Worm (Caenorhabditis elegans): ENCODE data around the gene zfp-2.

zfp-2 gene

DNA sequence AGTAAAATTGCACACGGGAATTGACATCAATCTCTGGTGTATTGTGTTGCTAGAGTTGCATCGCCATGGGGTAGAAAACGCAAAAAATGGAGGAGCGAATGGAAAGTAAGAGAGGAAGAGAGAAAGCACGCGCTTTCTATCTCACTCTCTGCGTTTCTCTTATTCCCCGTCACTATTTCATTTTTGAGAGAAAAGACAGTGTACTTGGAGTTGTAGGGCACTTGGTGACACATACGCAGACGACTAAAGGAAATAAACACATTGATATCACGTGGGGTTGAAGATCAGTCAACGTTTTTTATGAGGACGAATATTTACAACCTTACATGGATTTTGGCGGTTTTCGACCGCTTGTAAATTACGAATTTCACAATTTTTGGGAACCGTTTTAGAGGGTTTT lies 46.0 kb downstream of the zfp-2 start (continued):
- TF ChIP-seq tbx-2 (tag; optimal IDR thresholded peaks at IDR 0.05) (peak; percentile 55), hlh-15 (tag; optimal IDR thresholded peaks at IDR 0.05) (no peak), K02D7.2 (tag; optimal IDR thresholded peaks at IDR 0.05) (no peak), ets-4 (tag; optimal IDR thresholded peaks at IDR 0.05) (no peak), unc-42 (tag; optimal IDR thresholded peaks at IDR 0.05) (peak; percentile 33), C08G9.2 (tag; optimal IDR thresholded peaks at IDR 0.05) (no peak), ama-1 (optimal IDR thresholded peaks at IDR 0.05) (no peak), syd-9 (tag; optimal IDR thresholded peaks at IDR 0.05) (no peak), ceh-24 (tag; optimal IDR thresholded peaks at IDR 0.05) (no peak), hlh-13 (GFP tag; optimal IDR thresholded peaks at IDR 0.05) (no peak), madf-2 (tag; optimal IDR thresholded peaks at IDR 0.05) (no peak), hlh-8 (tag; optimal IDR thresholded peaks at IDR 0.05) (no peak), ceh-2 (tag; optimal IDR thresholded peaks at IDR 0.05) (no peak), ceh-45 (GFP tag; IDR thresholded peaks at IDR 0.05) (no peak), pax-1 (tag; optimal IDR thresholded peaks at IDR 0.05) (peak; percentile 32), lim-6 (tag; optimal IDR thresholded peaks at IDR 0.05) (no peak), ceh-14 (tag; optimal IDR thresholded peaks at IDR 0.05) (no peak), hlh-6 (tag; optimal IDR thresholded peaks at IDR 0.05) (no peak), tbx-7 (tag; optimal IDR thresholded peaks at IDR 0.05) (no peak), ceh-18 (tag; optimal IDR thresholded peaks at IDR 0.05) (peak; percentile 84), F13H6.1 (tag; optimal IDR thresholded peaks at IDR 0.05) (peak; percentile 62), C38D4.7 (GFP tag; optimal IDR thresholded peaks at IDR 0.05) (no peak), nhr-11 (tag; optimal IDR thresholded peaks at IDR 0.05) (no peak), odd-2 (tag; optimal IDR thresholded peaks at IDR 0.05) (no peak), lin-11 (tag; optimal IDR thresholded peaks at IDR 0.05) (no peak), hlh-30 (tag; optimal IDR thresholded peaks at IDR 0.05; ENCODE audit: insufficient read depth) (peak; percentile 96), ceh-9 (tag; optimal IDR thresholded peaks at IDR 0.05) (no peak), sox-4 (tag; optimal IDR thresholded peaks at IDR 0.05) (no peak), fkh-10 (GFP tag; optimal IDR thresholded peaks at IDR 0.05) (no peak), eyg-1 (tag; optimal IDR thresholded peaks at IDR 0.05) (no peak), Y22D7AL.16 (tag; optimal IDR thresholded peaks at IDR 0.05) (no peak), pag-3 (tag; optimal IDR thresholded peaks at IDR 0.05; ENCODE audit: borderline replicate concordance) (no peak), nhr-232 (tag; optimal IDR thresholded peaks at IDR 0.05) (no peak), unc-55 (GFP tag; optimal IDR thresholded peaks at IDR 0.05) (peak; percentile 85), pat-9 (tag; optimal IDR thresholded peaks at IDR 0.05) (no peak), npax-4 (tag; optimal IDR thresholded peaks at IDR 0.05) (no peak), ceh-31 (tag; optimal IDR thresholded peaks at IDR 0.05) (peak; percentile 41), dve-1 (tag; optimal IDR thresholded peaks at IDR 0.05) (peak; percentile 52), dmd-4 (tag; optimal IDR thresholded peaks at IDR 0.05; ENCODE audit: borderline replicate concordance) (no peak), pha-4 (tag; optimal IDR thresholded peaks at IDR 0.05) (no peak), nfya-1 (tag; optimal IDR thresholded peaks at IDR 0.05) (peak; percentile 76), mec-3 (tag; optimal IDR thresholded peaks at IDR 0.05; ENCODE audit: borderline replicate concordance) (no peak), che-1 (tag; optimal IDR thresholded peaks at IDR 0.05) (no peak), ahr-1 (tag; optimal IDR thresholded peaks at IDR 0.05) (no peak), ceh-22 (tag; optimal IDR thresholded peaks at IDR 0.05) (no peak), unc-86 (tag; optimal IDR thresholded peaks at IDR 0.05) (no peak), elt-4 (tag; optimal IDR thresholded peaks at IDR 0.05) (no peak), ceh-19 (GFP tag; optimal IDR thresholded peaks at IDR 0.05) (no peak), ceh-30 (tag; optimal IDR thresholded peaks at IDR 0.05) (no peak), ceh-34 (tag; optimal IDR thresholded peaks at IDR 0.05) (peak; percentile 2)
